Worm (Caenorhabditis elegans): Measurements from ENCODE around the gene K02E11.4.

K02E11.4 gene

DNA sequence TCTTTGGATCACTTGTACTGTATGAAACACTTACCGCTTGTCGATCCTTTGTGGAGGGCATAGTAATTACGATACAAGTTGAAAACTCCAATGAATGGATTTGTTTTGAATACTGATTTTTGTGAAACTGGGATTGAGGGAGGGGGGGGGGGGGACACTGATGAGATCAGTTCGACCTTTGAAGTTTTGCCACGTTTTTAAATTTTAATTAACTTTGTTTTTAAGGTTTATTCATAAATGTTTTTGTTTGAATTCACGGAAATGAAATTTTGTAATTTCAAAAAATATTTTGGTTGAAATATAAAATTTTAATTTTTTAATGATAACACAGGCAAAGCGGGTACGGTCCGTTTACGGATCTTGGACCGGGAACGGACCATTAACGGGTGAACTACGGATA, 12.0 kb downstream of the K02E11.4 start, which contains the start of gene ent-3:
Gene ent-3, minus strand, starts transcription at position 101 of the 400 bp plus-strand sequence.
- TF ChIP-seq unc-120 (tag; optimal IDR thresholded peaks at IDR 0.05; ENCODE audit: poor library complexity, severe bottlenecking) (no peak), lin-32 (GFP tag; optimal IDR thresholded peaks at IDR 0.05) (no peak), nhr-237 (tag; optimal IDR thresholded peaks at IDR 0.05) (no peak), lsy-2 (tag; optimal IDR thresholded peaks at IDR 0.05) (no peak), flh-1 (GFP tag; optimal IDR thresholded peaks at IDR 0.05) (no peak), nhr-28 (tag; optimal IDR thresholded peaks at IDR 0.05) (no peak), M03D4.4 (tag; optimal IDR thresholded peaks at IDR 0.05) (no peak)

- TF ChIP-seq hlh-1 (tag; optimal IDR thresholded peaks at IDR 0.05) (no peak), unc-120 (tag; optimal IDR thresholded peaks at IDR 0.05; ENCODE audit: poor library complexity, severe bottlenecking) (no peak), nhr-237 (tag; optimal IDR thresholded peaks at IDR 0.05) (no peak), sptf-1 (tag; optimal IDR thresholded peaks at IDR 0.05) (no peak), elt-3 (tag; optimal IDR thresholded peaks at IDR 0.05) (no peak), ceh-83 (GFP tag; optimal IDR thresholded peaks at IDR 0.05) (no peak), nhr-2 (tag; optimal IDR thresholded peaks at IDR 0.05) (no peak), lin-13 (tag; optimal IDR thresholded peaks at IDR 0.05) (no peak), ceh-39 (tag; optimal IDR thresholded peaks at IDR 0.05) (no peak)
Observed at ce11 chrV:14231656-14232055, 16.3 kb downstream of the K02E11.4 start.

- TF ChIP-seq sem-2 (GFP tag; optimal IDR thresholded peaks at IDR 0.05) (no peak), blmp-1 (tag; optimal IDR thresholded peaks at IDR 0.05) (peak; percentile 68)
Observed at ce11 chrV:14230788-14231583, 16.9 kb downstream of the K02E11.4 start.

- TF ChIP-seq unc-39 (tag; optimal IDR thresholded peaks at IDR 0.05) (no peak), nhr-12 (tag; optimal IDR thresholded peaks at IDR 0.05) (no peak), ham-2 (GFP tag; optimal IDR thresholded peaks at IDR 0.05) (no peak), drap-1 (GFP tag; optimal IDR thresholded peaks at IDR 0.05) (no peak), ces-1 (GFP tag; optimal IDR thresholded peaks at IDR 0.05) (no peak), elt-1 (tag; optimal IDR thresholded peaks at IDR 0.05; ENCODE audit: borderline replicate concordance, insufficient read depth) (no peak), sem-2 (GFP tag; optimal IDR thresholded peaks at IDR 0.05) (no peak), blmp-1 (tag; optimal IDR thresholded peaks at IDR 0.05) (no peak), lsy-2 (tag; optimal IDR thresholded peaks at IDR 0.05) (no peak), bed-3 (GFP tag; optimal IDR thresholded peaks at IDR 0.05) (no peak), unc-120 (tag; optimal IDR thresholded peaks at IDR 0.05; ENCODE audit: poor library complexity, severe bottlenecking) (no peak), nhr-2 (tag; optimal IDR thresholded peaks at IDR 0.05) (no peak), mep-1 (tag; optimal IDR thresholded peaks at IDR 0.05) (no peak), nhr-237 (tag; optimal IDR thresholded peaks at IDR 0.05) (no peak), nhr-76 (tag; optimal IDR thresholded peaks at IDR 0.05) (no peak), ceh-83 (GFP tag; optimal IDR thresholded peaks at IDR 0.05) (no peak)
Observed at ce11 chrV:14226373-14226772, 21.6 kb downstream of the K02E11.4 start, which contains the start of gene nep-21. nep-21 (minus strand) TSS chrV:14226473.

ce11 chrV:14223141-14223540, 24.8 kb downstream of the K02E11.4 start:
- TF ChIP-seq elt-1 (tag; optimal IDR thresholded peaks at IDR 0.05; ENCODE audit: borderline replicate concordance, insufficient read depth) = no peak
- no peak for TF ChIP-seq ceh-43 (GFP tag; optimal IDR thresholded peaks at IDR 0.05)
- TF ChIP-seq sptf-1 (tag; optimal IDR thresholded peaks at IDR 0.05) = no peak
- no peak for TF ChIP-seq lin-32 (GFP tag; optimal IDR thresholded peaks at IDR 0.05)
- TF ChIP-seq zip-8 (tag; optimal IDR thresholded peaks at IDR 0.05) = no peak
- no peak for TF ChIP-seq unc-120 (tag; optimal IDR thresholded peaks at IDR 0.05; ENCODE audit: poor library complexity, severe bottlenecking)
- no peak for TF ChIP-seq nhr-2 (tag; optimal IDR thresholded peaks at IDR 0.05)
- no peak for TF ChIP-seq ham-2 (GFP tag; optimal IDR thresholded peaks at IDR 0.05)
- no peak for TF ChIP-seq mep-1 (tag; optimal IDR thresholded peaks at IDR 0.05)
- TF ChIP-seq ceh-83 (GFP tag; optimal IDR thresholded peaks at IDR 0.05) = no peak

DNA sequence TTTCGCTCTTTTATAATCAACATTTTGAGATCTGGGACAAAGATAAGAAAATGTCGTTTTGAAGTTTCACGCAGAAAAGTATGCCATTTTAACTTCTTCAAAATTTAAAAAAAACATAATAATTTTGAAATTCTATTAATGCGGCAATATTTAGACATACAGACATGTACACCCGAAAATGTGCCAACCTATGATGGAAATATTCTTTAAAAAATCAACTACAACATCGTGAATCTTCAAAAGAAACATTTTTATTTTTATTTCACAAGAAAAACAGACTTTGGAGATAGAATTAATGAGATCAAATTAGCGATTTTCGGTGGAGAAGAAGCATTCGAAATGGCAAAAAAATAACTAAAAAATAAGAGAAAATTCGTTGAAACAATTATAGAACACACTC, 32.8 kb downstream of the K02E11.4 start, which contains the start of gene T16A9.5:
Gene T16A9.5, minus strand, starts transcription at position 101 of the 400 bp plus-strand sequence.
- TF ChIP-seq elt-1 (tag; optimal IDR thresholded peaks at IDR 0.05; ENCODE audit: borderline replicate concordance, insufficient read depth) (no peak), nhr-76 (tag; optimal IDR thresholded peaks at IDR 0.05) (no peak), elt-3 (tag; optimal IDR thresholded peaks at IDR 0.05) (no peak), unc-120 (tag; optimal IDR thresholded peaks at IDR 0.05; ENCODE audit: poor library complexity, severe bottlenecking) (no peak), ztf-11 (tag; optimal IDR thresholded peaks at IDR 0.05) (no peak), cnd-1 (tag; optimal IDR thresholded peaks at IDR 0.05) (no peak), snpc-4 (tag; optimal IDR thresholded peaks at IDR 0.05) (no peak), mls-2 (tag; optimal IDR thresholded peaks at IDR 0.05) (no peak), mep-1 (tag; optimal IDR thresholded peaks at IDR 0.05) (no peak), unc-39 (tag; optimal IDR thresholded peaks at IDR 0.05) (no peak), ham-2 (GFP tag; optimal IDR thresholded peaks at IDR 0.05) (no peak), ces-1 (GFP tag; optimal IDR thresholded peaks at IDR 0.05) (no peak)

Data from whole organism, mixed stage, embryonic.